Worm (Caenorhabditis elegans) whole organism, young adult: Measurements from ENCODE around the gene spig-1.

Experiments
- F39B2.1 ChIP-seq: fragments of 200-800 bp; sonication (Bioruptor generic); IDR thresholded peaks from 2 replicates; pipeline ENCODE4 v1.3.6; 2022; ENCODE audit warnings: missing genetic modification reagents, missing genetic modification characterization, missing compliant biosample characterization
- F49E8.2 ChIP-seq: sonication (generic microtip); optimal IDR thresholded peaks from 3 replicates; lab custom pipeline; 2017; ENCODE audit warnings: missing genetic modification characterization, mild to moderate bottlenecking, missing compliant biosample characterization, antibody characterized with exemption, moderate library complexity; ENCODE audit not compliant: insufficient read depth
- K12H6.12 ChIP-seq: fragments of 200-800 bp; sonication (Bioruptor generic); optimal IDR thresholded peaks from 2 replicates; lab custom pipeline; 2018; ENCODE audit warnings: mild to moderate bottlenecking, missing genetic modification characterization, missing compliant biosample characterization
- Y95B8A.8 ChIP-seq: fragments of 200-800 bp; sonication (Bioruptor generic); IDR thresholded peaks from 2 replicates; pipeline ENCODE4 v1.3.6; 2022; ENCODE audit warnings: missing genetic modification reagents, missing genetic modification characterization, missing compliant biosample characterization
- ama-1 ChIP-seq, 3 experiments: fragments of 150-350 bp in 1 of 3; sonication (generic microtip) in 2 of 3; optimal IDR thresholded peaks; 2 replicates each; lab custom pipeline; 2014 to 2018; ENCODE audit warnings: missing biosample characterization in 2 of 3, missing genetic modification characterization in 2 of 3, missing genetic modification reagents in 2 of 3
- dpl-1 ChIP-seq: fragments of 150-350 bp; optimal IDR thresholded peaks from 2 replicates; lab custom pipeline; 2014; ENCODE audit warnings: missing biosample characterization, missing genetic modification reagents, missing genetic modification characterization
- egl-44 ChIP-seq: fragments of 200-800 bp; sonication (Bioruptor generic); IDR thresholded peaks from 2 replicates; pipeline ENCODE4 v1.3.6; 2022; ENCODE audit warnings: missing genetic modification reagents, missing genetic modification characterization, missing compliant biosample characterization
- hsf-1 ChIP-seq: fragments of 200-800 bp; sonication (Bioruptor generic); IDR thresholded peaks from 2 replicates; pipeline ENCODE4 v1.3.6; 2022; ENCODE audit warnings: missing genetic modification reagents, missing genetic modification characterization, missing compliant biosample characterization
- pha-4 ChIP-seq: fragments of 150-350 bp; sonication (generic microtip); optimal IDR thresholded peaks from 2 replicates; lab custom pipeline; 2014; ENCODE audit warnings: missing biosample characterization, missing genetic modification reagents, missing genetic modification characterization
- repo-1 ChIP-seq: sonication (generic microtip); optimal IDR thresholded peaks from 2 replicates; lab custom pipeline; 2017; ENCODE audit warnings: mild to moderate bottlenecking, missing genetic modification characterization, missing compliant biosample characterization
- snpc-4 ChIP-seq, 5 experiments: fragments of 150-350 bp in 1 of 5; sonication (generic microtip) in 4 of 5; optimal IDR thresholded peaks; 2 replicates each; lab custom pipeline; 2014 to 2018; ENCODE audit warnings: missing genetic modification characterization in 5 of 5, missing biosample characterization in 3 of 5, antibody characterized with exemption in 2 of 5, mild to moderate bottlenecking in 2 of 5, missing compliant biosample characterization in 2 of 5, missing genotype in 2 of 5, moderate library complexity in 2 of 5, missing genetic modification reagents in 1 of 5
- unc-130 ChIP-seq: sonication (generic microtip); optimal IDR thresholded peaks from 2 replicates; lab custom pipeline; 2016; ENCODE audit warnings: missing genetic modification reagents, missing genetic modification characterization, missing compliant biosample characterization

DNA sequence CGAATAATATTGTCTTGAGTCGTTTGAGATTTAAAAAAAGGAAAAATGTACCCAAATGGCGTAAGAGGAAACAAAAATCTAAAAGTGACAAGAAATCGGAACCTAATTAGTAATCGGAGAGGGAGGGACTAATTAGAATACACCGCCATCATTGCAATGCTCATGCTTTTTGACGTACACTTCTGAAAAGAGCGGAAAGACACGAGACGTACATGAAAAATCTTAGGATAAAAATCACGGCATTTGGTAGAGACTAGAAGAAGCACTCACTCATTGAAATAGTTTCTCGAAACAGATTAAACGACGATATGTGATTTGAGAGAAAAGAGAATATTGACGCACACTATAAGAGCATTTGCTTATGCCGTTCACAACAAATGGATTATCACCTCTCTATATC, 28.5 kb upstream of the spig-1 start:
- TF ChIP-seq dpl-1 (GFP tag; lab: Kevin White, UChicago), result no peak
- TF ChIP-seq K12H6.12 (tag; lab: Kevin White, UChicago), result no peak
- no peak for TF ChIP-seq ama-1 (optimal IDR thresholded peaks at IDR 0.05; lab: Kevin White, UChicago)
- TF ChIP-seq ama-1 (GFP tag; optimal IDR thresholded peaks at IDR 0.05; lab: Kevin White, UChicago), result no peak
- TF ChIP-seq snpc-4 (GFP tag; optimal IDR thresholded peaks at IDR 0.05; lab: Kevin White, UChicago), result no peak
- no peak for TF ChIP-seq snpc-4 (tag; optimal IDR thresholded peaks at IDR 0.05; lab: Kevin White, UChicago)
- TF ChIP-seq egl-44 (GFP tag; lab: Robert Waterston, UW), result no peak
- TF ChIP-seq F49E8.2, result no peak
- TF ChIP-seq hsf-1 (GFP tag; lab: Robert Waterston, UW), result no peak
- no peak for TF ChIP-seq pha-4 (tag; lab: Kevin White, UChicago)
- TF ChIP-seq repo-1, result no peak
- TF ChIP-seq Y95B8A.8 (GFP tag; lab: Robert Waterston, UW), result no peak
- no peak for TF ChIP-seq F39B2.1 (GFP tag; lab: Robert Waterston, UW)
- TF ChIP-seq unc-130 (GFP tag; lab: Kevin White, UChicago), result no peak
